Worm (Caenorhabditis elegans) whole organism, L2 larva: ENCODE measurements around the gene F27E5.7.

Source experiments
- C34F6.9 ChIP-seq: fragments of 150-350 bp; optimal IDR thresholded peaks from 2 replicates; lab custom pipeline; 2014; ENCODE audit warnings: missing biosample characterization, missing genetic modification characterization
- ZK546.5 ChIP-seq: sonication (generic microtip); optimal IDR thresholded peaks from 2 replicates; lab custom pipeline; 2017; ENCODE audit warnings: missing biosample characterization, missing genetic modification characterization
- ceh-82 ChIP-seq: fragments of 150-350 bp; optimal IDR thresholded peaks from 2 replicates; lab custom pipeline; 2014; ENCODE audit warnings: missing biosample characterization, missing genetic modification characterization
- elt-3 ChIP-seq: sonication (generic microtip); optimal IDR thresholded peaks from 2 replicates; lab custom pipeline; 2017; ENCODE audit warnings: missing biosample characterization, missing genetic modification characterization
- unc-39 ChIP-seq: fragments of 150-350 bp; optimal IDR thresholded peaks from 2 replicates; lab custom pipeline; 2014; ENCODE audit warnings: missing biosample characterization, missing genetic modification characterization
- unc-55 ChIP-seq: fragments of 150-350 bp; sonication (generic microtip); optimal IDR thresholded peaks from 3 replicates; lab custom pipeline; 2014; ENCODE audit warnings: missing biosample characterization, missing genetic modification reagents, missing genetic modification characterization

DNA sequence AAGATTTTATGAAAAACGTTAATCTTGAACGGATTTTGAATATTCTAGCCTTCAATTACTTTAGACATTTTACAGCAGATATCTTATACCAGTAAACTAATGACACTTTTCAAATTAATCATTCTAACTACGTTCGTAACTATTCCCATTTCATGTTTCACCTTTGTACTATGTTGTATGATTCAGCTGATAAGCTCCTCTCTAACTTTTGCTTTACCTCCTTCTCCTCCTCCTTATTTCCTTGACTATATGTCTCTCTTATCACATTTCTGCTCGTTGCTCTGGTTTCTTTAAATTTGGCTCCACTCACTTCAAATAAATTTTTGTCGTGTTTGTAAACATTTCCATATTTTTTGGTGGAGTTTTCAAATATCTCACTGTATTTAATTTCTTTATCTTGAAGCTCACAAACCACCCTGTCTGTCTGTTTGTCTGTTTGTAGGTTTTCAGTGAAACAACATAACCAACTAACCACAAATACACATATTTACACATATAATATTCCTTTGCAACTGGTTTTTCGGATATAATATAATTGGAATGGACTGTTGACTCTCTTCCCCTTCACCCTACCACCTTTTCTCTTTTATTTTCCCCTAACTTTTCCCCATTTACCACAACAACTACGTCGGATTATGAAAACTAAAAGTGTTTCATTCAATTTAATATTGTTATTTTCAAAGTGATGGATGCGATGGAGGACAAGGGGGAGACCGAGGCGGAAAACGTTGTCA is 28.2 kb upstream of the F27E5.7 start, which contains the start of gene lact-2:
- no peak for TF ChIP-seq C34F6.9 (tag; lab: Kevin White, UChicago)
- TF ChIP-seq ceh-82 (tag; lab: Kevin White, UChicago): no peak
- TF ChIP-seq elt-3 (tag; lab: Kevin White, UChicago): no peak
- no peak for TF ChIP-seq unc-55
- TF ChIP-seq ZK546.5 (tag; lab: Kevin White, UChicago): no peak
- TF ChIP-seq unc-39 (tag; lab: Kevin White, UChicago): no peak
